Fruit fly (Drosophila melanogaster) whole organism, embryonic: ENCODE data around the gene Rab18.

Experiments used
- Abd-B ChIP-seq: fragments of 200-800 bp; sonication (Bioruptor generic); optimal IDR thresholded peaks from 2 replicates; lab custom pipeline; 2018; ENCODE audit warnings: missing biosample characterization, mild to moderate bottlenecking, missing genetic modification characterization, moderate library complexity
- Bgb ChIP-seq: fragments of 200-800 bp; sonication (Bioruptor generic); IDR thresholded peaks from 2 replicates; pipeline ENCODE4 v1.3.6; 2022; ENCODE audit warnings: missing biosample characterization, missing genetic modification characterization; ENCODE audit not compliant: partially characterized antibody
- CG10209 ChIP-seq: fragments of 200-800 bp; sonication (Bioruptor generic); optimal IDR thresholded peaks from 3 replicates; lab custom pipeline; 2017; ENCODE audit warnings: missing biosample characterization, mild to moderate bottlenecking, missing genetic modification characterization, missing genetic modification reagents
- CG11504 ChIP-seq: fragments of 200-800 bp; sonication (Bioruptor generic); optimal IDR thresholded peaks from 3 replicates; lab custom pipeline; 2019; ENCODE audit warnings: missing biosample characterization, mild to moderate bottlenecking, missing genetic modification characterization, moderate library complexity
- CG12942 ChIP-seq: fragments of 200-800 bp; sonication (Bioruptor generic); optimal IDR thresholded peaks from 3 replicates; lab custom pipeline; 2016; ENCODE audit warnings: missing biosample characterization, missing genetic modification characterization
- CG14441 ChIP-seq: fragments of 200-800 bp; sonication (Bioruptor generic); IDR thresholded peaks from 2 replicates; pipeline ENCODE4 v1.3.6; 2022; ENCODE audit warnings: missing biosample characterization, missing genetic modification characterization
- CG15073 ChIP-seq: fragments of 200-800 bp; sonication (Bioruptor generic); optimal IDR thresholded peaks from 2 replicates; lab custom pipeline; 2016; ENCODE audit warnings: missing biosample characterization, missing genetic modification characterization
- CG17186 ChIP-seq: fragments of 200-800 bp; sonication (Bioruptor generic); optimal IDR thresholded peaks from 3 replicates; lab custom pipeline; 2017; ENCODE audit warnings: missing biosample characterization, missing genetic modification reagents, missing genetic modification characterization
- CG17912 ChIP-seq: fragments of 200-800 bp; sonication (Bioruptor generic); optimal IDR thresholded peaks from 2 replicates; lab custom pipeline; 2018; ENCODE audit warnings: missing biosample characterization, mild to moderate bottlenecking, missing genetic modification characterization
- CG18619 ChIP-seq: fragments of 200-800 bp; sonication (Bioruptor generic); optimal IDR thresholded peaks from 3 replicates; lab custom pipeline; 2017; ENCODE audit warnings: missing biosample characterization, mild to moderate bottlenecking, missing genetic modification characterization
- CG2875 ChIP-seq: fragments of 200-800 bp; sonication (Bioruptor generic); optimal IDR thresholded peaks from 2 replicates; lab custom pipeline; 2017; ENCODE audit warnings: missing biosample characterization, mild to moderate bottlenecking, missing genetic modification characterization, missing genetic modification reagents
- CG3163 ChIP-seq: fragments of 200-800 bp; sonication (Bioruptor generic); optimal IDR thresholded peaks from 3 replicates; lab custom pipeline; 2016; ENCODE audit warnings: missing biosample characterization, missing genetic modification characterization
- CG32772 ChIP-seq: fragments of 200-800 bp; sonication (Bioruptor generic); IDR thresholded peaks from 2 replicates; pipeline ENCODE4 v1.3.6; 2022; ENCODE audit warnings: missing biosample characterization, missing genetic modification characterization
- CG3281 ChIP-seq: fragments of 200-800 bp; sonication (Bioruptor generic); optimal IDR thresholded peaks from 3 replicates; lab custom pipeline; 2017; ENCODE audit warnings: missing biosample characterization, mild to moderate bottlenecking, missing genetic modification characterization
- CG33557 ChIP-seq: fragments of 200-800 bp; sonication (Bioruptor generic); optimal IDR thresholded peaks from 2 replicates; lab custom pipeline; 2019; ENCODE audit warnings: missing biosample characterization, mild to moderate bottlenecking, missing genetic modification characterization, moderate library complexity
- CG3838 ChIP-seq: fragments of 200-800 bp; sonication (Bioruptor generic); optimal IDR thresholded peaks from 3 replicates; lab custom pipeline; 2016; ENCODE audit warnings: missing biosample characterization, missing genetic modification characterization
- CG4328 ChIP-seq: fragments of 200-800 bp; sonication (Bioruptor generic); optimal IDR thresholded peaks from 3 replicates; lab custom pipeline; 2017; ENCODE audit warnings: missing biosample characterization, missing genetic modification reagents, missing genetic modification characterization
- CG9932 ChIP-seq: fragments of 200-800 bp; sonication (Bioruptor generic); IDR thresholded peaks from 2 replicates; pipeline ENCODE4 v1.3.6; 2022; ENCODE audit warnings: missing biosample characterization, missing genetic modification characterization
- CHES-1-like ChIP-seq: fragments of 200-800 bp; sonication (Bioruptor generic); optimal IDR thresholded peaks from 2 replicates; lab custom pipeline; 2016; ENCODE audit warnings: missing biosample characterization, missing genetic modification characterization
- CoRest ChIP-seq: fragments of 200-800 bp; sonication (Bioruptor generic); optimal IDR thresholded peaks from 3 replicates; lab custom pipeline; 2018; ENCODE audit warnings: missing biosample characterization, mild to moderate bottlenecking, missing genetic modification characterization, moderate library complexity
- GATAe ChIP-seq: fragments of 200-800 bp; sonication (Bioruptor generic); conservative IDR thresholded peaks from 2 replicates; pipeline ENCODE4 v1.3.6; 2022; ENCODE audit warnings: missing biosample characterization, missing genetic modification characterization
- Hr78 ChIP-seq, 2 experiments: fragments of 200-800 bp in 1 of 2; fragments of >200 bp in 1 of 2; sonication (Bioruptor generic) in 1 of 2; optimal IDR thresholded peaks; 2 replicates each; lab custom pipeline; 2017 to 2019; ENCODE audit warnings: missing biosample characterization in 2 of 2, missing genetic modification characterization in 2 of 2, mild to moderate bottlenecking in 1 of 2, moderate library complexity in 1 of 2
- NC2α ChIP-seq: fragments of 200-800 bp; sonication (Bioruptor generic); optimal IDR thresholded peaks from 2 replicates; lab custom pipeline; 2016; ENCODE audit warnings: missing biosample characterization, missing genetic modification characterization
- PHDP ChIP-seq: fragments of 200-800 bp; sonication (Bioruptor generic); optimal IDR thresholded peaks from 3 replicates; lab custom pipeline; 2018; ENCODE audit warnings: missing biosample characterization, mild to moderate bottlenecking, missing genetic modification characterization, moderate library complexity
- Rx ChIP-seq: fragments of 200-800 bp; sonication (Bioruptor generic); IDR thresholded peaks from 2 replicates; pipeline ENCODE4 v1.3.6; 2022; ENCODE audit warnings: missing biosample characterization, missing genetic modification characterization
- Six4 ChIP-seq: fragments of 200-800 bp; sonication (Bioruptor generic); optimal IDR thresholded peaks from 2 replicates; lab custom pipeline; 2016; ENCODE audit warnings: missing biosample characterization, missing genetic modification characterization
- Stat92E ChIP-seq, 3 experiments: fragments of >200 bp in 2 of 3; fragments of 200-800 bp in 1 of 3; sonication (Bioruptor generic) in 1 of 3; optimal IDR thresholded peaks; 2 replicates each; lab custom pipeline; 2017 to 2019; ENCODE audit warnings: missing biosample characterization in 3 of 3, missing genetic modification characterization in 3 of 3, mild to moderate bottlenecking in 1 of 3, moderate library complexity in 1 of 3
- ase ChIP-seq: fragments of 200-800 bp; sonication (Bioruptor generic); IDR thresholded peaks from 3 replicates; pipeline ENCODE4 v1.3.6; 2022; ENCODE audit warnings: missing biosample characterization, missing genetic modification characterization
- chm ChIP-seq: fragments of 200-800 bp; sonication (Bioruptor generic); IDR thresholded peaks from 2 replicates; pipeline ENCODE4 v1.3.6; 2022; ENCODE audit warnings: missing biosample characterization, missing genetic modification characterization
- cwo ChIP-seq: fragments of 200-800 bp; sonication (Bioruptor generic); optimal IDR thresholded peaks from 3 replicates; lab custom pipeline; 2017; ENCODE audit warnings: missing biosample characterization, missing genetic modification characterization, mild to moderate bottlenecking, moderate library complexity, missing genetic modification reagents
- da ChIP-seq: fragments of 200-800 bp; sonication (Bioruptor generic); optimal IDR thresholded peaks from 2 replicates; lab custom pipeline; 2016; ENCODE audit warnings: missing biosample characterization, missing genetic modification characterization
- esg ChIP-seq: fragments of 200-800 bp; sonication (Bioruptor generic); conservative IDR thresholded peaks from 2 replicates; pipeline ENCODE4 v1.3.6; 2022; ENCODE audit warnings: missing biosample characterization, missing genetic modification characterization
- lmd ChIP-seq: fragments of 200-800 bp; sonication (Bioruptor generic); IDR thresholded peaks from 2 replicates; pipeline ENCODE4 v1.3.6; 2022; ENCODE audit warnings: missing biosample characterization, missing genetic modification characterization
- lov ChIP-seq, 2 experiments: fragments of 200-800 bp in 1 of 2; fragments of >200 bp in 1 of 2; sonication (Bioruptor generic) in 1 of 2; IDR thresholded peaks in 1 of 2; optimal IDR thresholded peaks in 1 of 2; 2 replicates in 1 of 2; 3 replicates in 1 of 2; pipeline versions ENCODE4 v1.3.6 to Lab custom; 2017 to 2022; ENCODE audit warnings: missing biosample characterization in 1 of 2, missing genetic modification characterization in 1 of 2
- mirr ChIP-seq: fragments of 200-800 bp; sonication (Bioruptor generic); optimal IDR thresholded peaks from 3 replicates; lab custom pipeline; 2018; ENCODE audit warnings: missing biosample characterization, mild to moderate bottlenecking, missing genetic modification characterization
- nau ChIP-seq: fragments of 200-800 bp; sonication (Bioruptor generic); optimal IDR thresholded peaks from 3 replicates; lab custom pipeline; 2017; ENCODE audit warnings: missing biosample characterization, mild to moderate bottlenecking, missing genetic modification characterization, missing genetic modification reagents
- nmo ChIP-seq: fragments of 200-800 bp; sonication (Bioruptor generic); optimal IDR thresholded peaks from 2 replicates; lab custom pipeline; 2018; ENCODE audit warnings: missing biosample characterization, mild to moderate bottlenecking, missing genetic modification characterization, moderate library complexity
- pan ChIP-seq, 4 experiments: fragments of >200 bp in 3 of 4; fragments of 200-800 bp in 1 of 4; sonication (Bioruptor generic) in 1 of 4; optimal IDR thresholded peaks in 3 of 4; IDR thresholded peaks in 1 of 4; 2 replicates each; pipeline versions ENCODE4 v1.3.6 to Lab custom; 2017 to 2022; ENCODE audit warnings: missing biosample characterization in 2 of 4, missing genetic modification characterization in 2 of 4, mixed read lengths in 1 of 4
- pfk ChIP-seq: fragments of 200-800 bp; sonication (Bioruptor generic); optimal IDR thresholded peaks from 2 replicates; lab custom pipeline; 2018; ENCODE audit warnings: missing biosample characterization, mild to moderate bottlenecking, missing genetic modification characterization, moderate library complexity
- salm ChIP-seq: fragments of 200-800 bp; sonication (Bioruptor generic); optimal IDR thresholded peaks from 2 replicates; lab custom pipeline; 2018; ENCODE audit warnings: missing biosample characterization, mild to moderate bottlenecking, missing genetic modification characterization
- schlank ChIP-seq: fragments of 200-800 bp; sonication (Bioruptor generic); optimal IDR thresholded peaks from 2 replicates; lab custom pipeline; 2018; ENCODE audit warnings: missing biosample characterization, mild to moderate bottlenecking, missing genetic modification characterization
- shn ChIP-seq: fragments of 200-800 bp; sonication (Bioruptor generic); optimal IDR thresholded peaks from 3 replicates; lab custom pipeline; 2016; ENCODE audit warnings: missing biosample characterization, missing genetic modification characterization
- stwl ChIP-seq: fragments of 200-800 bp; sonication (Bioruptor generic); optimal IDR thresholded peaks from 3 replicates; lab custom pipeline; 2018; ENCODE audit warnings: missing biosample characterization, mild to moderate bottlenecking, missing genetic modification characterization, moderate library complexity
- sug ChIP-seq: fragments of 200-800 bp; optimal IDR thresholded peaks from 2 replicates; lab custom pipeline; 2019; ENCODE audit warnings: missing biosample characterization, mild to moderate bottlenecking, missing genetic modification characterization, moderate library complexity
- tgo ChIP-seq: fragments of 200-800 bp; sonication (Bioruptor generic); IDR thresholded peaks from 3 replicates; pipeline ENCODE4 v1.3.6; 2022; ENCODE audit warnings: missing biosample characterization, missing genetic modification characterization
- twi ChIP-seq: fragments of 200-800 bp; optimal IDR thresholded peaks from 2 replicates; lab custom pipeline; 2019; ENCODE audit warnings: missing biosample characterization, mild to moderate bottlenecking, missing genetic modification characterization, moderate library complexity
- wdn ChIP-seq: fragments of 200-800 bp; sonication (Bioruptor generic); IDR thresholded peaks from 2 replicates; pipeline ENCODE4 v1.3.6; 2022; ENCODE audit warnings: missing biosample characterization, missing genetic modification characterization
- zf30C ChIP-seq: fragments of 200-800 bp; sonication (Bioruptor generic); optimal IDR thresholded peaks from 3 replicates; lab custom pipeline; 2018; ENCODE audit warnings: missing biosample characterization, mild to moderate bottlenecking, missing genetic modification characterization

Gene Rab18

dm6 chrX:5696436-5697022 is 24.9 kb upstream of the Rab18 start (continued):
- TF ChIP-seq nau (peak; percentile 84), schlank (tag; lab: Kevin White, UChicago) (peak; percentile 82), CG18619 (GFP tag; lab: Kevin White, UChicago) (peak; percentile 94), CG15073 (GFP tag; lab: Kevin White, UChicago) (peak; percentile 87), nmo (GFP tag; lab: Kevin White, UChicago) (peak; percentile 95), Stat92E (GFP tag; optimal IDR thresholded peaks at IDR 0.05; lab: Kevin White, UChicago) (peak in 1 of 3 experiments; percentile 80), CG3838 (GFP tag; lab: Kevin White, UChicago) (peak; percentile 91), lov (optimal IDR thresholded peaks at IDR 0.05; lab: Kevin White, UChicago) (no peak), lov (GFP tag; IDR thresholded peaks at IDR 0.05; lab: Robert Waterston, UW) (peak; percentile 97), NC2α (peak; percentile 93), tgo (peak; percentile 93), CG3163 (GFP tag; lab: Kevin White, UChicago) (peak; percentile 90), chm (GFP tag; lab: Robert Waterston, UW) (peak; percentile 96), CG4328 (peak; percentile 91), CG2875 (GFP tag; lab: Kevin White, UChicago) (peak; percentile 95), Bgb (GFP tag; lab: Robert Waterston, UW) (no peak), stwl (peak; percentile 45), pan (optimal IDR thresholded peaks at IDR 0.05; lab: Kevin White, UChicago) (no peak), pan (GFP tag; optimal IDR thresholded peaks at IDR 0.05 in 1 of 2, IDR thresholded peaks at IDR 0.05 in 1 of 2) (peak in 1 of 2 experiments; percentile 96), CG10209 (peak; percentile 95), salm (peak; percentile 89), CG14441 (peak; percentile 96), CoRest (tag; lab: Kevin White, UChicago) (peak; percentile 95), mirr (GFP tag; lab: Kevin White, UChicago) (peak; percentile 65), zf30C (GFP tag; lab: Kevin White, UChicago) (peak; percentile 98), sug (tag; lab: Kevin White, UChicago) (peak; percentile 50), wdn (peak; percentile 79), GATAe (peak; percentile 53), da (GFP tag; lab: Kevin White, UChicago) (peak; percentile 93), lmd (GFP tag; lab: Robert Waterston, UW) (peak; percentile 96), twi (tag; lab: Kevin White, UChicago) (peak; percentile 60), Six4 (GFP tag; lab: Kevin White, UChicago) (peak; percentile 98), Abd-B (peak; percentile 91), CG3281 (peak; percentile 88), CG17912 (GFP tag; lab: Kevin White, UChicago) (peak; percentile 91), CG32772 (GFP tag; lab: Robert Waterston, UW) (peak; percentile 96), ase (GFP tag; lab: Robert Waterston, UW) (peak; percentile 94), CG9932 (GFP tag; lab: Robert Waterston, UW) (peak; percentile 82), cwo (GFP tag; lab: Kevin White, UChicago) (peak; percentile 88), PHDP (tag; lab: Kevin White, UChicago) (peak; percentile 89), esg (GFP tag; lab: Robert Waterston, UW) (peak; percentile 95), shn (GFP tag; lab: Kevin White, UChicago) (peak; percentile 96), CG11504 (peak; percentile 93), CHES-1-like (GFP tag; lab: Kevin White, UChicago) (peak; percentile 98), CG17186 (GFP tag; lab: Kevin White, UChicago) (peak; percentile 86), CG12942 (GFP tag; lab: Kevin White, UChicago) (peak; percentile 97), pfk (peak; percentile 36), Rx (GFP tag; lab: Robert Waterston, UW) (peak; percentile 97), Hr78 (GFP tag; optimal IDR thresholded peaks at IDR 0.05; lab: Kevin White, UChicago) (peak in 1 of 2 experiments; percentile 75), CG33557 (peak; percentile 95)
